Worm (Caenorhabditis elegans) whole organism, mixed stage, embryonic: ENCODE measurements around the gene nlp-61.

ENCODE experiments used
- bed-3 ChIP-seq: fragments of 200-800 bp; sonication (Bioruptor generic); optimal IDR thresholded peaks from 3 replicates; lab custom pipeline; 2018; ENCODE audit warnings: mild to moderate bottlenecking, missing genetic modification characterization, moderate library complexity, missing compliant biosample characterization
- blmp-1 ChIP-seq: fragments of 150-350 bp; optimal IDR thresholded peaks from 2 replicates; lab custom pipeline; 2014; ENCODE audit warnings: missing biosample characterization, missing genetic modification characterization
- ceh-39 ChIP-seq: fragments of 150-350 bp; optimal IDR thresholded peaks from 2 replicates; lab custom pipeline; 2014; ENCODE audit warnings: missing biosample characterization, missing genetic modification characterization
- ceh-43 ChIP-seq: fragments of 200-800 bp; sonication (Bioruptor generic); optimal IDR thresholded peaks from 2 replicates; lab custom pipeline; 2018; ENCODE audit warnings: mild to moderate bottlenecking, missing genetic modification characterization, moderate library complexity, missing compliant biosample characterization
- ceh-83 ChIP-seq: fragments of 200-800 bp; sonication (Bioruptor generic); optimal IDR thresholded peaks from 2 replicates; lab custom pipeline; 2018; ENCODE audit warnings: mild to moderate bottlenecking, missing genetic modification characterization, missing compliant biosample characterization
- ces-1 ChIP-seq: fragments of 150-350 bp; optimal IDR thresholded peaks from 2 replicates; lab custom pipeline; 2014; ENCODE audit warnings: missing biosample characterization, missing genetic modification reagents, missing genetic modification characterization
- drap-1 ChIP-seq: fragments of 200-800 bp; sonication (Bioruptor generic); optimal IDR thresholded peaks from 3 replicates; lab custom pipeline; 2018; ENCODE audit warnings: mild to moderate bottlenecking, missing genetic modification characterization, missing compliant biosample characterization
- elt-1 ChIP-seq: sonication (generic microtip); optimal IDR thresholded peaks from 2 replicates; lab custom pipeline; 2017; ENCODE audit warnings: missing genetic modification characterization, mild to moderate bottlenecking, missing compliant biosample characterization, antibody characterized with exemption, moderate library complexity, borderline replicate concordance; ENCODE audit not compliant: insufficient read depth
- elt-3 ChIP-seq: fragments of 150-350 bp; optimal IDR thresholded peaks from 2 replicates; lab custom pipeline; 2014; ENCODE audit warnings: missing biosample characterization, missing genetic modification characterization
- ham-2 ChIP-seq: fragments of 200-800 bp; sonication (Bioruptor generic); optimal IDR thresholded peaks from 2 replicates; lab custom pipeline; 2018; ENCODE audit warnings: mild to moderate bottlenecking, missing genetic modification characterization, missing compliant biosample characterization
- hlh-1 ChIP-seq: fragments of 150-350 bp; optimal IDR thresholded peaks from 2 replicates; lab custom pipeline; 2014; ENCODE audit warnings: missing biosample characterization, missing genetic modification reagents, missing genetic modification characterization
- lin-13 ChIP-seq: fragments of 150-350 bp; optimal IDR thresholded peaks from 2 replicates; lab custom pipeline; 2014; ENCODE audit warnings: missing biosample characterization, missing genetic modification characterization
- lin-32 ChIP-seq: fragments of 200-800 bp; sonication (Bioruptor generic); optimal IDR thresholded peaks from 2 replicates; lab custom pipeline; 2018; ENCODE audit warnings: mild to moderate bottlenecking, missing genetic modification characterization, missing compliant biosample characterization
- lsy-2 ChIP-seq: fragments of 150-350 bp; optimal IDR thresholded peaks from 2 replicates; lab custom pipeline; 2014; ENCODE audit warnings: missing biosample characterization, missing genetic modification characterization
- mep-1 ChIP-seq: fragments of 150-350 bp; optimal IDR thresholded peaks from 2 replicates; lab custom pipeline; 2017; ENCODE audit warnings: missing biosample characterization, missing genetic modification reagents, missing genetic modification characterization, inconsistent platforms
- mls-2 ChIP-seq: sonication (generic microtip); optimal IDR thresholded peaks from 2 replicates; lab custom pipeline; 2016; ENCODE audit warnings: mild to moderate bottlenecking, missing genetic modification characterization, moderate library complexity, missing compliant biosample characterization
- nhr-12 ChIP-seq: fragments of 150-350 bp; optimal IDR thresholded peaks from 2 replicates; lab custom pipeline; 2014; ENCODE audit warnings: missing biosample characterization, missing genetic modification characterization
- nhr-2 ChIP-seq: fragments of 150-350 bp; optimal IDR thresholded peaks from 2 replicates; lab custom pipeline; 2014; ENCODE audit warnings: missing biosample characterization, missing genetic modification characterization
- nhr-237 ChIP-seq: fragments of 150-350 bp; optimal IDR thresholded peaks from 2 replicates; lab custom pipeline; 2014; ENCODE audit warnings: missing biosample characterization, missing genetic modification characterization
- pha-4 ChIP-seq: fragments of 150-350 bp; optimal IDR thresholded peaks from 2 replicates; lab custom pipeline; 2018; ENCODE audit warnings: missing biosample characterization, missing genetic modification reagents, missing genetic modification characterization
- sem-2 ChIP-seq: fragments of 200-800 bp; sonication (Bioruptor generic); optimal IDR thresholded peaks from 2 replicates; lab custom pipeline; 2018; ENCODE audit warnings: mild to moderate bottlenecking, missing genetic modification characterization, missing compliant biosample characterization
- snpc-4 ChIP-seq: fragments of 150-350 bp; optimal IDR thresholded peaks from 2 replicates; lab custom pipeline; 2014; ENCODE audit warnings: missing biosample characterization, missing genetic modification characterization
- sptf-1 ChIP-seq: sonication (generic microtip); optimal IDR thresholded peaks from 2 replicates; lab custom pipeline; 2017; ENCODE audit warnings: mild to moderate bottlenecking, missing genetic modification characterization, moderate library complexity, missing compliant biosample characterization
- unc-120 ChIP-seq: sonication (generic microtip); optimal IDR thresholded peaks from 2 replicates; lab custom pipeline; 2017; ENCODE audit warnings: missing genetic modification characterization, missing compliant biosample characterization; ENCODE audit not compliant: poor library complexity, severe bottlenecking
- unc-39 ChIP-seq: fragments of 150-350 bp; optimal IDR thresholded peaks from 2 replicates; lab custom pipeline; 2014; ENCODE audit warnings: missing biosample characterization, missing genetic modification characterization
- unc-62 ChIP-seq: fragments of 150-350 bp; optimal IDR thresholded peaks from 2 replicates; lab custom pipeline; 2014; ENCODE audit warnings: missing biosample characterization, missing genetic modification reagents, missing genetic modification characterization
- zip-8 ChIP-seq: fragments of 150-350 bp; optimal IDR thresholded peaks from 2 replicates; lab custom pipeline; 2014; ENCODE audit warnings: missing biosample characterization, missing genetic modification characterization
- ztf-11 ChIP-seq: fragments of 150-350 bp; optimal IDR thresholded peaks from 2 replicates; lab custom pipeline; 2014; ENCODE audit warnings: missing biosample characterization, missing genetic modification characterization

The nlp-61 gene

DNA sequence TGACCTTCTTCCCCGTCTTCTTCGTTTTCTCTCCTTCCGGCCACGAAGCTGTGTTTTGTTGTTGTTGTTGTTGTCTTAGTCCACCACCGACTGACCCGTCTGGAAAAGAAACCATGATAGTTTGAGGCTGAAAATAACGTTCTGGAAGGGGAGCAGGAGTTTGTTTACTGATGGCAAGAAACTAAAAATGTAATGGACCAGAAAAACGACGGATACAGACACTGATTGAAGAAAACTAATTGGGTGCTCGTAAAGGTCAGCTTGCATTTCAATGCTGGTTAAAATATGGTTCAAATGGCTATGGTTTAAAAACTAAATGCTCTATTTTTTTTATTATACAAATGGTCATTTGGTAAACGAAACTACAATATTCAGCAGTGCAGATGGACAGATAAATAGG lies 17.9 kb downstream of the nlp-61 start, which contains the start of gene F26A10.2:
TSS of gene F26A10.2 (minus strand) at position 101 of the 400 bp plus-strand sequence.
- TF ChIP-seq ztf-11 (tag; lab: Kevin White, UChicago) (no peak), unc-120 (tag; lab: Kevin White, UChicago) (no peak), elt-3 (no peak), unc-62 (no peak), nhr-237 (tag; lab: Kevin White, UChicago) (no peak), mls-2 (no peak), unc-39 (tag; lab: Kevin White, UChicago) (no peak), lsy-2 (tag; lab: Kevin White, UChicago) (no peak), sptf-1 (tag; lab: Kevin White, UChicago) (no peak), snpc-4 (no peak), drap-1 (GFP tag; lab: Kevin White, UChicago) (no peak), ceh-83 (GFP tag; lab: Kevin White, UChicago) (no peak), zip-8 (tag; lab: Kevin White, UChicago) (no peak)

- TF ChIP-seq mep-1 (tag; lab: Kevin White, UChicago) (no peak), ces-1 (GFP tag; lab: Kevin White, UChicago) (peak; percentile 86), blmp-1 (no peak), ceh-43 (no peak), nhr-12 (tag; lab: Kevin White, UChicago) (no peak), ceh-39 (no peak), lin-13 (tag; lab: Kevin White, UChicago) (peak; percentile 25), mls-2 (peak; percentile 38), pha-4 (tag; lab: Kevin White, UChicago) (no peak), hlh-1 (no peak), elt-1 (tag; lab: Kevin White, UChicago) (no peak), ztf-11 (tag; lab: Kevin White, UChicago) (no peak), lin-32 (GFP tag; lab: Kevin White, UChicago) (no peak), ceh-83 (GFP tag; lab: Kevin White, UChicago) (no peak), unc-120 (tag; lab: Kevin White, UChicago) (peak; percentile 64), sem-2 (GFP tag; lab: Kevin White, UChicago) (no peak), nhr-2 (tag; lab: Kevin White, UChicago) (no peak), bed-3 (peak; percentile 27), zip-8 (tag; lab: Kevin White, UChicago) (peak; percentile 73)
Observed at ce11 chrX:7651219-7651958, 23.9 kb downstream of the nlp-61 start.

DNA sequence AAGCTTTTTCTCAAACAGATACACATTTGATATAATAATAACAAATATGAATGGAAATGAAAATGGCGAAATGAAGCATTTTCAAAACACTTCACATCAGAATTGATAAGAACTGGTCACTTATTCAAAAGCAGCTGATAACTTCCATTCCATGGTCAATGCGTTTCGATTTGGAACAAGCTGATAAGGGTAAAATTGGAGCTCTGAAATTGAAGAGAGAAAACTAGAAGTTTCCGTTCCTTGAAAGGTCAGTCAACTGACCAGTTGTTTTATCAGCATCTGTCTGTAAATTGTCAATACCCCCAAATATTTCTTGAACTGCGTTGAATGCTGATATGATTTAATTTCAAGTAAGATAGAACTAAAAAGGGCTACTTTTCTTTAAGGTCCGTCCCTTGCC lies 24.9 kb downstream of the nlp-61 start:
- no peak for TF ChIP-seq zip-8 (tag; lab: Kevin White, UChicago)
- no peak for TF ChIP-seq ces-1 (GFP tag; lab: Kevin White, UChicago)
- no peak for TF ChIP-seq lsy-2 (tag; lab: Kevin White, UChicago)
- no peak for TF ChIP-seq blmp-1
- TF ChIP-seq lin-32 (GFP tag; lab: Kevin White, UChicago), result no peak

DNA sequence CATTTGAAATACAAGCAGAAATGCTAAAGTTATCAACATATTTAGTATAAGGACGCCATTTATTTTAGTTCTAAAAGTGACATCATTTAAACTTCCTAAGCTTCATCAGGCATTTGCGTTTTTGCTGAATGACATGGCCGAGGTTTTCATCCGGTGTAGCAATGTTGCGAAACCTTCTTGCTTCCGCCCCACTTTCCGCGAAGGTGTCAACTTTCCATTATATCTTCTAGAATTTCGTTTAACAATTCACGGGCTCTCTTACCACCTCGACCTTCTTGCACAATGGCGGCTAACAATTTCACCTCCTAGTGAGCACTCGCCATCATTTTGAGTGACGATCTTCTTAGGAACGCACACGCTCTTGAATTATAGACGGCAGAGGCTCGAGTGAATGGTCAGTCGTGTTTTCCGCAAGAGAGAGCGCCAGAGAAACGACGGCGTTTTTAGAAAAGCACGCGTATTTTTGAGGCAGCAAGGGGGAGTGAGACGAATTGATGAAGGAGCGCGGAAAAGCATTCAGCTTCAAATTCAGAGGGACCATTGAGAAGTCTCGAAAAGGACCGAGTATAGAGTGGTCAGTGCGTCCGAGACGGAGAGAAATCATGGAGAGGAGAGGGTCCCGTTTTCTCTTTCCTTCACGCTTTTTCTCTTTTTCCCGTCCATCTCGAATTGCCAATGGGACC lies 26.4 kb downstream of the nlp-61 start:
- TF ChIP-seq unc-120 (tag; lab: Kevin White, UChicago), result peak; percentile 25
- no peak for TF ChIP-seq lin-13 (tag; lab: Kevin White, UChicago)
- no peak for TF ChIP-seq ham-2 (GFP tag; lab: Kevin White, UChicago)
- TF ChIP-seq ces-1 (GFP tag; lab: Kevin White, UChicago), result peak; percentile 32

DNA sequence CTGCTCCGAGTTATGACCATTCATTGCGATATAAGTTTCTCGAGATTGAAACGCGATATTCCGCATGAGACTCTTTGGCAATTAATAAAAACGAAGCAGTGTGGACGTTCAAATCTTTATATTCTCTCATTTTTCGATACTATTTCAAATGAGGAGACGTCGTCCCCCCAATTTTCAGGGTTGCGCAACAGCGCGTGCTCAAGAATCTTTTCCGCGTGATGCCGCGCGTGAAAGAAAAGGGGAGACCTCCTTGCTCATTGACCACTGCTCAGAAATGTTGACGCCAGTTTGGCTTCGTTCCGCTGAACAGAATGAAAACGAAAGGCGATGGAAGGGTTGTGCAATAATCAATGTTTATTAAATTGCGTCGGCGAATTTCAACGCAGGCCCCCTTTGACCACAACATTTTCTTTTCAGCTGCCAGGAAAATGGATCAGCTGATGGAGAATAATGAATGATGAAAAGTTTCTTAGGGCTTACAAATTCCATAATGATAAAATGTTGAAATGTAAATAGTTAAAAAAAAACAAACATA lies 28.1 kb downstream of the nlp-61 start:
- TF ChIP-seq zip-8 (tag; lab: Kevin White, UChicago), result peak; percentile 46
- peak; percentile 79 for TF ChIP-seq ces-1 (GFP tag; lab: Kevin White, UChicago)
- no peak for TF ChIP-seq lin-32 (GFP tag; lab: Kevin White, UChicago)
- no peak for TF ChIP-seq ztf-11 (tag; lab: Kevin White, UChicago)
- no peak for TF ChIP-seq mls-2
